Fruit fly (Drosophila melanogaster) S2 (cell line): Measurements from ENCODE around the gene Abcd1.

Experiments used
- CG8478 ChIP-seq: fragments of >200 bp; optimal IDR thresholded peaks from 2 replicates; lab custom pipeline; 2018
- CTCF ChIP-seq, 2 experiments: fragments of >200 bp; optimal IDR thresholded peaks; 2 replicates each; lab custom pipeline; 2018

DNA sequence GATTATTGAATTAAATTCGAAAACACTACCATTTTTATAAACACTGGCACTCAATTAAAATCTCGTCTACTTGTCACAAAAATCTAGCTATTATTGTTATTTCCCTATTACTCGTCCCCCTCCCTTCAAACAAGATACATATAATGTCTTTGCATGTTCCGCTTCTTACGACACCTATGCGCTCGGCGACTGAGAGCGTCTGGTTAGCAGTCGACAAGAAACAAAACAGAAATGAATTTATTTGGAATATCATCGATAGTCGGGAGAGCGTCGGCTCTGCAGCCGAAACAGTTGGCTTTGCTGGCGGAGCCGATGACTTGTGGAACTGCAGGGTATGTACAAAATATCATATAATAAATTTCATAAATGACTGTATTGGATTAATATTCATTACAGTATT lies 12.0 kb downstream of the Abcd1 start:
- TF ChIP-seq CG8478 (lab: Kevin White, UChicago), result no peak
- TF ChIP-seq CTCF (optimal IDR thresholded peaks at IDR 0.05; lab: Kevin White, UChicago), result no peak
